Worm (Caenorhabditis elegans) whole organism, midembryonic: ENCODE results near the gene kat-1.

ENCODE experiments used
- T22C8.4 ChIP-seq: fragments of 200-800 bp; sonication (Bioruptor generic); IDR thresholded peaks from 2 replicates; pipeline ENCODE4 v1.3.6; 2022; ENCODE audit warnings: missing genetic modification characterization, missing compliant biosample characterization
- cog-1 ChIP-seq: sonication (generic microtip); optimal IDR thresholded peaks from 2 replicates; lab custom pipeline; 2016; ENCODE audit warnings: missing genetic modification characterization, missing compliant biosample characterization
- flt-1 ChIP-seq: fragments of 200-800 bp; sonication (Bioruptor generic); IDR thresholded peaks from 2 replicates; pipeline ENCODE4 v1.3.6; 2022; ENCODE audit warnings: missing genetic modification characterization, missing compliant biosample characterization
- klf-2 ChIP-seq: fragments of 200-800 bp; sonication (Bioruptor generic); conservative IDR thresholded peaks from 2 replicates; pipeline ENCODE4 v1.3.6; 2022; ENCODE audit warnings: missing genetic modification reagents, missing genetic modification characterization, missing compliant biosample characterization
- med-1 ChIP-seq: sonication (generic microtip); optimal IDR thresholded peaks from 2 replicates; lab custom pipeline; 2017; ENCODE audit warnings: missing genetic modification characterization, mild to moderate bottlenecking, missing compliant biosample characterization, antibody characterized with exemption, missing genetic modification reagents; ENCODE audit not compliant: insufficient read depth
- ref-1 ChIP-seq: fragments of 200-800 bp; sonication (Bioruptor generic); conservative IDR thresholded peaks from 2 replicates; pipeline ENCODE4 v1.3.6; 2022; ENCODE audit warnings: missing genetic modification reagents, missing genetic modification characterization, missing compliant biosample characterization
- tab-1 ChIP-seq: fragments of 200-800 bp; sonication (Bioruptor generic); IDR thresholded peaks from 2 replicates; pipeline ENCODE4 v1.3.6; 2022; ENCODE audit warnings: missing genetic modification characterization, missing compliant biosample characterization
- ztf-23 ChIP-seq: fragments of 200-800 bp; sonication (Bioruptor generic); IDR thresholded peaks from 2 replicates; pipeline ENCODE4 v1.3.6; 2022; ENCODE audit warnings: missing genetic modification reagents, missing genetic modification characterization, missing compliant biosample characterization
- ztf-29 ChIP-seq: fragments of 200-800 bp; sonication (Bioruptor generic); IDR thresholded peaks from 2 replicates; pipeline ENCODE4 v1.3.6; 2022; ENCODE audit warnings: missing genetic modification reagents, missing genetic modification characterization, missing compliant biosample characterization

kat-1 gene

DNA sequence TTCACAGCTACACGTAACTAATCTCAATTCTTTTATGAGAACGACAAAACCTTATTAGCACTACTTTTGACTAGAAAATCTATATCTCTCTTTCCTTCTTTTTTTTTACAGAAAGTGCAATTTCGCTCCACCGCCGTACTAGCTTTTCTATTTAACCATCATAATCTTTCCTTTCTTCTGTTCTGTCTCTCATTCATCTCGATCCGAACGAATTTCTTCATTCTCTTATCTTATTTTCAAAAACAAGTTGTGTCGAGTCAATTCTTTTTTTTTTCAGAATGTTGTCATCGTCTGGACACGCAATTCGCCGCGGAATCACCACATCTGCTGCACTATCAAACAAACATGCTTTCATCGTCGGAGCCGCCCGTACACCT lies at the start of gene kat-1:
Gene kat-1, plus strand, starts transcription at position 278 of the 377 bp plus-strand sequence.
- TF ChIP-seq med-1 (GFP tag; lab: Kevin White, UChicago) (no peak), flt-1 (GFP tag; lab: Robert Waterston, UW) (no peak), ref-1 (GFP tag; lab: Robert Waterston, UW) (no peak), cog-1 (no peak), ztf-23 (GFP tag; lab: Robert Waterston, UW) (no peak), tab-1 (no peak), ztf-29 (GFP tag; lab: Robert Waterston, UW) (no peak), klf-2 (GFP tag; lab: Robert Waterston, UW) (no peak), T22C8.4 (GFP tag; lab: Robert Waterston, UW) (no peak)

DNA sequence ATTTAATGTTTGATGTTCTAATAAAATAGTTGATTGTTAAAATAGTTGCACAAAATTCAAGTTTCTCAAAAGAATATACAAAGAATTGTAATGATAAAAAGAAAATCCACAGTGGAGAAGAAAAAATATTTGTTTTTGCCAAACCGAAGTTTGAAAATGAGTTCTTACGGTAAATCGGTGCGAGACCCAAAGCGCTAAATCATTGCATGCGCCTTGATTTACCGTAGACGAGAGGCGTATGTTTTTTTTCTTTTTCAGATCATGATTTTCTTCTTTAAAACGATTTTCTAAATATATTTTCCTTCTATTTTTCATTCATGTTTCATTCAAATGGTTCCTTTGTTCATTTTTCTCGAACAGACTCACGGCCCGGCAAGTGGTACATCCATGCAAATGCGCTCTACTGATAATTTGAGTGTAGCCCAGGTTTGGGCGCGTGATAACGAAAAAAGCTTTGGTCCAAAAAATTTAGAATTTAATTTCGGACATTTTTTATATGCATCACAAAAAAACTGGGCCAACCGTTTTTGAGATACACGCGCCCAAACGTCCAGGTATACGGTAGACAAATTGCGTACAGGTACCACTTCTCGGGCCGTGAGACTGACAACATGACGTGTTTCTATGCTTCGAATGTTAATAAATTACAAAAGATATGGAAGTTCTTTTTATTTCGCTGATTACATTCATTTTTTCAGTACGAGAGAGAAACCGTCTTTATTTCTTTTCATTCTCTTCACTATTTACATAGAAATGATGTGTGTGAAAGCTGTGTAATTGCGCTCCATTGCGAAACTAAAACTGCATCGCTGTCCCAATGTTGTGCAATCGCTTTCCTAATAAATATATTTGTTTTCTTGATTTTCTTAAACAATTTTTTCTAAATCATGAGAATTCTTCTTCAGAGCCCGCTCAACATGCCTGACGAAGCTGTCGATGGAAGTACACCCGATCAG lies 48.4 kb upstream of the kat-1 start, which contains the start of gene znf-598:
Gene znf-598, plus strand, starts transcription at position 906 of the 956 bp plus-strand sequence.
- TF ChIP-seq tab-1 (no peak), ref-1 (GFP tag; lab: Robert Waterston, UW) (no peak), cog-1 (peak; percentile 4), ztf-23 (GFP tag; lab: Robert Waterston, UW) (no peak), ztf-29 (GFP tag; lab: Robert Waterston, UW) (no peak)

DNA sequence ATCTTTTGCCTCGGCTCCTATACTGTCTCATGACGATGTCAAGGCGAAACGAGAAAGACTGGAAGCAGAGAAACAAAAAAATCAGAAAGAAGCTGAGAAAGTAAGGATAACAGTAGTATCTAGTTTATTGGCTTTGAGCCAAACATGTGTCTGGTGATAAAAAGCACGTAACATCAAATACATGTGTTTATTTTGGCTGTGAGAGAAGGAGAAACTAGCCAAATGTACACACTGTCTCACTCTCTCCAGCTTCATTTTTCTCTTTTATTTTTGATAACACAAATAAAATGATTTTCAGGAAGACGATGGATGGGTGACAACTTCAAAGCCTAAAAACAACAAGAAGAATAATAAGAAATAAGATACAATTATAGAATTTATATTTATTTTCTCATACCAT lies 44.1 kb upstream of the kat-1 start:
- no peak for TF ChIP-seq tab-1
- TF ChIP-seq ref-1 (GFP tag; lab: Robert Waterston, UW): no peak
- TF ChIP-seq med-1 (GFP tag; lab: Kevin White, UChicago): no peak
- no peak for TF ChIP-seq T22C8.4 (GFP tag; lab: Robert Waterston, UW)
- TF ChIP-seq flt-1 (GFP tag; lab: Robert Waterston, UW): no peak
- no peak for TF ChIP-seq klf-2 (GFP tag; lab: Robert Waterston, UW)
- no peak for TF ChIP-seq cog-1
- no peak for TF ChIP-seq ztf-23 (GFP tag; lab: Robert Waterston, UW)
- no peak for TF ChIP-seq ztf-29 (GFP tag; lab: Robert Waterston, UW)

DNA sequence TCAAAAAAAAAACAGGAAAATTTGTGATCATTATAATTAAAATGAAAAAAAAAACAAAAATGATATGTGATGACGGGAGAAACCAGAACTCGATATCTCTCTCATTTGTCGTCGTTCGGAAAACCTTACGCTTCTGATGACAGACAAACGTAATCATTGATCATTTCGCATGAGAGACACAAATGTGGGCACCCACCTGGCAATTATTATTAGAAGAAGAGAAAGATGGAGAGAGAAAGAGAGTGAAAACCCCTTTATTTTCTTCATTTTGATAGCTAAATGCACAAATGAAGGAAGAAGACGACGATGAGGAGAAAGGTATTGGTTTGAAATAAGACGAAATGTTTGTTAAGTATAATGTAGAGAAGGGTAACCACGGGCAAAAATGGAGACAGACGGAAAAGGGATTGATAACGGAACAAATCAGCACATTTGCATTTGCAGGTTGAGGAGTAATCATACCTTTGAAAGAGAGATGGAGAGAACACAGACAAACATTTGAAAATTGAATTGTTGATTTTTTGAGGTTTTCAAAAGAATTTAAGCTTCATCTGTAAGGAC lies 42.4 kb upstream of the kat-1 start:
- no peak for TF ChIP-seq T22C8.4 (GFP tag; lab: Robert Waterston, UW)
- TF ChIP-seq ztf-29 (GFP tag; lab: Robert Waterston, UW): no peak
- TF ChIP-seq med-1 (GFP tag; lab: Kevin White, UChicago): no peak
- no peak for TF ChIP-seq flt-1 (GFP tag; lab: Robert Waterston, UW)
- TF ChIP-seq klf-2 (GFP tag; lab: Robert Waterston, UW): no peak
- no peak for TF ChIP-seq ztf-23 (GFP tag; lab: Robert Waterston, UW)
- TF ChIP-seq cog-1: no peak
- TF ChIP-seq ref-1 (GFP tag; lab: Robert Waterston, UW): no peak
- TF ChIP-seq tab-1: no peak

DNA sequence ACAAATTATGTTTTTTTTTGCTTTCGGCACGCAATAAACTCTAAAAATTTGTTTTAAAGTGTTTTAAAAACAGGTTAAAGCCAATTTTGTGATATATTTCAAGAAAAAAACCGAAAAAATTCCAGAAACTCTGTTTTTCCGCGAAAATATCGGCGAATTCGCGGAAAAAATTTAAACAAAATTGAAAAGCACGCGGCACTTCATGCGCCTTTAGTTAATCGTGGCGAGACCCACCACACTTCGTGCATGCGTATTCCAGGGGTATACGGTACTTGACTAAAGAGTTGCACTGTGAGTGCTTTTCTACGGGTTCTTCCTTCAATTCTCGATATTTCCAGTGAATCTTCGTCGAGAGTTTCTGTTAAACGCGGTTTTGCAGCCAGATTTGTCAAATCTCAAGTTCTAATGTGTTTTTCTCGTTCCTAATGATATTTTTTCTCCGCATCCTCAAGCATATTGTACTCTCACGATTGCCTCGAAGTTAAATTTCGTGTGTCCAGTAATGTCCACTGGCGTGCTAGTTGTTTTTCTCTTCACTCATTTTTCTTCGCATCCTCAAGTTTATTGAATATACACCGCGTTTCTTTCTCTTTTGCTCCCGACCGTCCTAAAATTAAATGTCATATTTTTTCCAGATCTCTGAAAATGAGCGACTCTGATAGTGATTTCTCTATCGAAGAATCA lies 35.8 kb upstream of the kat-1 start, which contains the start of gene cin-4:
Gene cin-4, plus strand, starts transcription at position 634 of the 684 bp plus-strand sequence.
- TF ChIP-seq ref-1 (GFP tag; lab: Robert Waterston, UW) (no peak), T22C8.4 (GFP tag; lab: Robert Waterston, UW) (no peak), flt-1 (GFP tag; lab: Robert Waterston, UW) (no peak), med-1 (GFP tag; lab: Kevin White, UChicago) (no peak), ztf-29 (GFP tag; lab: Robert Waterston, UW) (no peak), cog-1 (no peak), tab-1 (no peak), ztf-23 (GFP tag; lab: Robert Waterston, UW) (no peak), klf-2 (GFP tag; lab: Robert Waterston, UW) (no peak)

ce11 chrII:7042090-7042489 lies 31.5 kb upstream of the kat-1 start:
- peak; percentile 72; the same call in 1 of the 2 replicates for TF ChIP-seq flt-1 (GFP tag; lab: Robert Waterston, UW)
- 0 out of 2 replicates have a peak, but pooled peaks have one; percentile 19 for TF ChIP-seq klf-2 (GFP tag; lab: Robert Waterston, UW)
- 0 out of 2 replicates have a peak, but pooled peaks have one; percentile 34 for TF ChIP-seq ref-1 (GFP tag; lab: Robert Waterston, UW)
- TF ChIP-seq tab-1: peak; percentile 15; the same call in 1 of the 2 replicates
- peak; percentile 49; the same call in 1 of the 2 replicates for TF ChIP-seq ztf-23 (GFP tag; lab: Robert Waterston, UW)

DNA sequence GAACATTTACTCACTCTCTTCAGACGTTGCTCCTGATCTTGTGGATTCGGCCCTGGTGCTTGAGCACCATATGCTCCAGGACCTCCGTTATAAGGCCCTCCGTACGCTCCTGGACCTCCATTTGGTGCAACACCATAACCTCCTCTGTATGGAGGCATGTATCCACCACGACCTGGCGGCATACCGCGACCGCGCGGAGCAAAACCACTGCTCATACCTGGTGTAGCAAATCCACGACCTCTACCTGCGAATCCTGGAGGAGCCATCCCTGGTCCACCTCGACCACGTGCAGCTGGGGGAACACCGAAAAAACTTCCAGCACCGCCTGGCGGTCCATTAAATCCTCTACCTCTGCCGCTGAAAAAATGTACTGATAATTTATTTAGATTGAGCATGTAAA lies 24.1 kb upstream of the kat-1 start:
- TF ChIP-seq tab-1: 0 out of 2 replicates have a peak, but pooled peaks have one; percentile 59
- no peak for TF ChIP-seq ztf-29 (GFP tag; lab: Robert Waterston, UW)
- no peak for TF ChIP-seq flt-1 (GFP tag; lab: Robert Waterston, UW)
- no peak for TF ChIP-seq T22C8.4 (GFP tag; lab: Robert Waterston, UW)

DNA sequence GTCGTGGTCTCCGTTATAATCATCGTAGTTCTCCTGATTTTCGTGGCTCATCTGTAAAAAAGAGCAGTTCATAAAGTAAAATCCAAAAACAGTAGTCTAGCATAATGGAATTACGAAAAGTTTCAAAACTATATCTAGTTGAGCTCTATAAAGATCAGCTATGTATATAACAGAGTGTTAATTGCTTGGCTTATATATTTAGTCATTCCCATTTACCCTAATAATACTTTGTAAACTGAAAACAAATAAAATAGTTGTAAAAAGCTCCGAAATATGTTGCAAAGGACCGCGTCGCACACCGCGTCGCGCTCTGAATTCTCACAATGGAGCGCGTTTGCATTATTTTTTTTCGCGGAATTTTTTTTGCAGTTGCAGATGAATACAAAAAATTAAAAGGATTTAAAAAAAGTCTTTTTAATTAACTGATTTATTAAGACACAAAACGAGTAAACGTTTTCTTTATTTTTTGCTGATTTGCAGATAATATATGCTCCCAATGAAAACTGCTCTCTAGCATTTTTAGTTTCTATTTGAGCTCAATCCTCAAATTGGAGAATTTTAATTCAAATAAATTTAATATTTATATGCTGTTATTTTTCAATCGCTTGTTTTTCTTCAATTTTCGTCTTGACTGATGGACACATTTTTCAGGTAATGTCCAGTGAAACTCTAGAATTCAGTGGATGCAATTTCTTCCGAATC lies 23.4 kb upstream of the kat-1 start, which contains the start of the genes tcer-1 and ZK1127.5:
Gene tcer-1, minus strand, starts transcription at position 51 of the 702 bp plus-strand sequence.
Gene ZK1127.5, plus strand, starts transcription at position 652 of the 702 bp plus-strand sequence.
- no peak for TF ChIP-seq tab-1
- TF ChIP-seq cog-1: no peak
- no peak for TF ChIP-seq med-1 (GFP tag; lab: Kevin White, UChicago)
- no peak for TF ChIP-seq ref-1 (GFP tag; lab: Robert Waterston, UW)
- no peak for TF ChIP-seq ztf-23 (GFP tag; lab: Robert Waterston, UW)
- TF ChIP-seq ztf-29 (GFP tag; lab: Robert Waterston, UW): no peak
- no peak for TF ChIP-seq flt-1 (GFP tag; lab: Robert Waterston, UW)
- TF ChIP-seq T22C8.4 (GFP tag; lab: Robert Waterston, UW): no peak
- TF ChIP-seq klf-2 (GFP tag; lab: Robert Waterston, UW): no peak
